Worm (Caenorhabditis elegans) whole organism, dauer: Measurements from ENCODE around the gene K02E10.6.

Experiments
- unc-62 ChIP-seq: sonication (generic microtip); optimal IDR thresholded peaks from 2 replicates; lab custom pipeline; 2017; ENCODE audit warnings: missing biosample characterization, missing genetic modification reagents, missing genetic modification characterization

Gene K02E10.6

ce11 chrX:2493586-2494175 is 11.1 kb upstream of the K02E10.6 start:
- no peak for TF ChIP-seq unc-62

- TF ChIP-seq unc-62: no peak
Observed at ce11 chrX:2488526-2489098, 6.0 kb upstream of the K02E10.6 start, which contains the start of gene hid-1. TSS of gene hid-1 (plus strand) at chrX:2489048.

ce11 chrX:2483078-2483477 is 508 bp upstream of the K02E10.6 start, which contains the start of gene K02E10.4:
TSS of gene K02E10.4 (plus strand) at chrX:2483263.
- no peak for TF ChIP-seq unc-62

ce11 chrX:2478823-2479222 is 3.7 kb downstream of the K02E10.6 start, which contains the start of gene K02E10.5:
TSS of gene K02E10.5 (minus strand) at chrX:2478923.
- TF ChIP-seq unc-62: no peak

- TF ChIP-seq unc-62: no peak
Observed at ce11 chrX:2475873-2476272, 6.7 kb downstream of the K02E10.6 start, which contains the start of gene R04B3.3. TSS of gene R04B3.3 (minus strand) at chrX:2475973.

DNA sequence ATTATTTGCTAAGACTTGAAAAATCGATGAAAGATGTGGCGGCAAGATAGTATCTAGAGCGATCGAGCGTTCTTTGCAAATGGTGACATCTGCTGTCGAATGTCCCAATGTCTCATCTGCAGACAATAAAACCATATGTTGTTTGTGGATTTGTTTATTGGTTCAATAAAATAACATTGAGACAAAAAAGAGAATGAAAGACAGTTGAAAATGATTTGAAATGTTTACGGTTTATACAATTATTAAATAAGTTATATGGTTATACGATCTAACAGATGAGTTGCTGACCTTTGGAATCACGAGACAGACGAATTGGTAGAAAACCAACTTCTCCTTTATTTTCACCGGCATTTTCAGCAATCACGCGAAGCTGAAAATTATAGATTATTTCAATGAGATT is 9.0 kb downstream of the K02E10.6 start, which contains the start of gene R04B3.2:
TSS of gene R04B3.2 (minus strand) at position 101 of the 400 bp plus-strand sequence.
- TF ChIP-seq unc-62: no peak

DNA sequence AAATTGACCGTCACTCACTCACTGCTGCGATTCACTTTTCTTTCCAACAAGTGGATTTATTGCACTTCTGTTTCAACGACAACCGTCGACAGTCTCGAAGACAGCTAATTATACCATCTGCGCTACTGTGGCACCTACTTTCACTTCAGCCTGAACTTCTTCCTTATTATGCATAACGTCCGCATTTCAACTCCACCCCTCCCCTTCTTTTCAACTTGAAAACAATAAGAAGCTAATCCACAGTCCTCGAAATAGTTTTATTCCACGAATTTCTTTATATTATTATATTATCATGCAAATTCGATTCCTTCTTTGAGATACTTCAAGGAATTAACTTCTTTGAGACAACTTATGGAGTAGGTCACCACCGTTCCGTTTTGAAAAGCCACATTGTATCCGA is 11.3 kb downstream of the K02E10.6 start, which contains the start of gene R04B3.1:
TSS of gene R04B3.1 (minus strand) at position 101 of the 400 bp plus-strand sequence.
- no peak for TF ChIP-seq unc-62

DNA sequence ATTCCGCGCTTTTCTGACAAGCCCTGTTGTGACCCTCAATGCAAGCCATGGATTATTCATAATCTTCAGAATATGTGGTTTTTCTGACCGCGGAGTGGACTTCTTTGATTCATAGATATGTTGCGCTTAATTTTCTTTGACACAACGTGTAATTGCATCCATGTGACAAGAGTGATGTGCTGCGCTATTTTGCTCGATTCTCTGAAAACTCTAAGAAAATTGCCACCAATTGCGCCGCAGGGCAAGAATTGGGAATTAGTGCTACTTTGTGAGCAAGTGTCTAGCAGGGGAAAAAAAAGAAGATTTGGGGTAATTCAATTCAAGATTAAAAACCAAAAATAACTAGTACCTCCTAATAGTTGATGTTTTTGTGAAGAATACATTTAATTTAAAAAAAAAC is 18.5 kb downstream of the K02E10.6 start:
- TF ChIP-seq unc-62: no peak

- no peak for TF ChIP-seq unc-62
Observed at ce11 chrX:2461742-2462141, 20.8 kb downstream of the K02E10.6 start.

DNA sequence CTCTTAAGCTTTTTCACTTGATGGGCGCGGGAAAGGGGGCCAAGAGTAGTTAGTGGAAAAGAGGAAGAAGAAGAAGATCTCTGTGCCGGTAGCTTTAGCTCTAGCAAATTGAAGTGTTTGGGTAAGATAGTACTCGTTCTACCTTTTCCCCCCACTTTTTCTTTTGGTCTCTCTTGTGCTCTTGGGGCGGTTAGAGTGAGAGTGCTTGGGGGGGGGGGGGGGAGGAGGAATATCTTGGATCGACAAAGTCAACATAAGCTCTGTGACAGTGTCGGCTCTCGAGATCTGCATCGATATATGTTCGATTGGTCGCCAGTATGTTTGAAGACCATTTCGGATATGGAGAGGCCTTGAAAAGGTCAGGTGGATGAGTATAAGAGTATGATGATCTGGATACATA is 22.8 kb downstream of the K02E10.6 start, which contains the start of gene fox-1:
TSS of gene fox-1 (minus strand) at position 101 of the 400 bp plus-strand sequence.
- TF ChIP-seq unc-62: no peak

DNA sequence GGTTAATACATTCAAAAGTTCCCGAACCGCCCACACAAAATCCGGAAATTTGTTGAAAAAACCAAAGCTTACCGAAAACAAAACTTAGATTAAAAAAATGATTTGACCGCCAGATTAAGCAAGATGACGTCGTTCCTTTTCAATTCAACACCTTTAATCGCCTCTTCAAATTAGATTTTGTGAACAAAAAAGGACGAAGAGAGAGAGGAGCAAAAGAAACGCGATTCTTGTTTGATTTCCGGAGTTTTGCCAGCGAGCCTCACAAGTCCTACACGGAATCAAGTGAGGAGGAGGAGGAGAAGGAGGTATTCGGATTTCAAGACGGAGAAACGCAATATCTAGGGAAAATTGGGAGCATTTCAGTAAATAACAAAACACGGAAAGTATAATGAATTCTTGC is 25.1 kb downstream of the K02E10.6 start:
- no peak for TF ChIP-seq unc-62

ce11 chrX:2456141-2456540 is 26.4 kb downstream of the K02E10.6 start:
- TF ChIP-seq unc-62: no peak

DNA sequence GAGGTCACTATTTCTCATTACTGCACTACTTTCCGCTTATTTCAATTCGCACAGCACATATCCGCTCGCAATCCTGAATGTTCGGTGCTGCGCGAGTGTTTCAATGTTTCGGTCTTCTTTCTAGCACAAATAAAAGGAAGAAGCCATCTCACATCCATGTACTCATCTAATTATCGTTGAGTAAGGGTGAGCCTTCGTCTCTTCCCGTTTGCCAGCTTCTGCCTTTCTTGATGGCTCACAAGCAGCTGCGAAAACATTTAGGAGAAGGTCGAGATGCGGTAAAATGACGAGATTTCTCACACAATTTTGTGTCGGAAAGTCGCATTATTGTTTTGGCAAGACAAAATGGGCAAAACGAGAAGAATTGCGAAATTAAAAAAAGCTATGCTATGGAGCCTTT is 27.7 kb downstream of the K02E10.6 start:
- no peak for TF ChIP-seq unc-62

- TF ChIP-seq unc-62: no peak
Observed at ce11 chrX:2452716-2453115, 29.9 kb downstream of the K02E10.6 start.

ce11 chrX:2452297-2452696 is 30.3 kb downstream of the K02E10.6 start:
- TF ChIP-seq unc-62: no peak

DNA sequence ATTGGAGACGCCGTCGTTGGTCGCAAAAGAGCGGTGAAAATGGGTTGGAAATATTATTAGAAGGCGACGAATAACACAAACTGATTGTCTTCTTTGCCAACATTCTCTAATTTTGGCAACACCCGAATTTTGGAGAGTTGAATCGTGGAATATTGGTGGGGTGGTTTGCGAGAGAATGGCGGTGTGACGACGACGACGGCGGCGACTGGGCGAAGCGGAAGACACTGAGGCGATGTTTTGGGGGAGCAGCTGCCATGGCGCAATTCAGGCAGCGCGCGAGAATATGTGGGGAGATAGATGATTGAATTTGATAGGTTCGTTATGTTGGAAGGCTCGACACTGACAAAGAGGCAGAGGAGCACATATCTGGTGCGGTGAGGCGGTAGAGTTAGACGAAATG is 31.6 kb downstream of the K02E10.6 start:
- TF ChIP-seq unc-62: no peak

DNA sequence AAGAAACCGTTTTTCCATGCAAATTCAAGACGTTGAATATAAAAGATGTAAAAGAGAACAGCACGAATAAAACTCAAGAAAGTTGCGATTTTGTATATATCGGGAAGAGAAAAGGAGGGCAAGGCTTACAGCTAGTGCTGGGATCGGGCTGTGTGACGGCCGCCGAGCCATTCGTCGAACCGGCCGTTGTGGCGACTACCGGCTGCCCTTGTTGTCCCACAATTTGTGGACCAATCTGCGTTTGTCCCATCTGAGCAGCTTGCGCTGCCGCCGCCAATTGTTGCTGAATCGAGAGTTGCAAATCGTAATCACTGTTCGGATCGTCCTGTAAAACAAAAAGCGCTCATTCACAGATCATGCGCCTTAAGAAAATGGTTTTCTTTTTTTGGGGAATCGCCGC is 35.4 kb downstream of the K02E10.6 start:
- TF ChIP-seq unc-62: no peak

ce11 chrX:2446185-2446584 is 36.4 kb downstream of the K02E10.6 start:
- no peak for TF ChIP-seq unc-62
